Fruit fly (Drosophila melanogaster) whole organism, embryonic: ENCODE results near the gene Utx.

ENCODE experiments used
- CG10979 ChIP-seq: fragments of 200-800 bp; sonication (Bioruptor generic); optimal IDR thresholded peaks from 2 replicates; lab custom pipeline; 2018; ENCODE audit warnings: missing biosample characterization, mild to moderate bottlenecking, missing genetic modification characterization, moderate library complexity
- CG11085 ChIP-seq: fragments of 200-800 bp; sonication (Bioruptor generic); IDR thresholded peaks from 2 replicates; pipeline ENCODE4 v1.3.6; 2022; ENCODE audit warnings: missing biosample characterization, missing genetic modification characterization
- CG14965 ChIP-seq: fragments of 200-800 bp; sonication (Bioruptor generic); optimal IDR thresholded peaks from 2 replicates; lab custom pipeline; 2016; ENCODE audit warnings: missing biosample characterization, missing genetic modification characterization, borderline replicate concordance
- CG30020 ChIP-seq: fragments of 200-800 bp; optimal IDR thresholded peaks from 2 replicates; lab custom pipeline; 2019; ENCODE audit warnings: missing biosample characterization, mild to moderate bottlenecking, missing genetic modification characterization, moderate library complexity
- CG4424 ChIP-seq: fragments of 200-800 bp; sonication (Bioruptor generic); optimal IDR thresholded peaks from 3 replicates; lab custom pipeline; 2016; ENCODE audit warnings: missing biosample characterization, missing genetic modification characterization
- NK7.1 ChIP-seq: fragments of 200-800 bp; sonication (Bioruptor generic); optimal IDR thresholded peaks from 3 replicates; lab custom pipeline; 2016; ENCODE audit warnings: missing biosample characterization, missing genetic modification characterization
- Rx ChIP-seq: fragments of 200-800 bp; sonication (Bioruptor generic); IDR thresholded peaks from 2 replicates; pipeline ENCODE4 v1.3.6; 2022; ENCODE audit warnings: missing biosample characterization, missing genetic modification characterization
- abd-A ChIP-seq: fragments of 200-800 bp; sonication (Bioruptor generic); optimal IDR thresholded peaks from 3 replicates; lab custom pipeline; 2019; ENCODE audit warnings: missing biosample characterization, mild to moderate bottlenecking, missing genetic modification characterization, moderate library complexity
- ase ChIP-seq: fragments of 200-800 bp; sonication (Bioruptor generic); IDR thresholded peaks from 3 replicates; pipeline ENCODE4 v1.3.6; 2022; ENCODE audit warnings: missing biosample characterization, missing genetic modification characterization
- cg ChIP-seq: fragments of 200-800 bp; sonication (Bioruptor generic); optimal IDR thresholded peaks from 3 replicates; lab custom pipeline; 2019; ENCODE audit warnings: missing biosample characterization, mild to moderate bottlenecking, missing genetic modification characterization, moderate library complexity
- h ChIP-seq: fragments of >200 bp; optimal IDR thresholded peaks from 2 replicates; lab custom pipeline; 2017
- ken ChIP-seq: fragments of 200-800 bp; sonication (Bioruptor generic); IDR thresholded peaks from 3 replicates; pipeline ENCODE4 v1.3.6; 2022; ENCODE audit warnings: missing biosample characterization, missing genetic modification characterization
- mam ChIP-seq: fragments of 200-800 bp; sonication (Bioruptor generic); optimal IDR thresholded peaks from 3 replicates; lab custom pipeline; 2016; ENCODE audit warnings: missing biosample characterization, missing genetic modification characterization
- sima ChIP-seq: fragments of 200-800 bp; sonication (Bioruptor generic); optimal IDR thresholded peaks from 2 replicates; lab custom pipeline; 2016; ENCODE audit warnings: missing biosample characterization, missing genetic modification characterization

DNA sequence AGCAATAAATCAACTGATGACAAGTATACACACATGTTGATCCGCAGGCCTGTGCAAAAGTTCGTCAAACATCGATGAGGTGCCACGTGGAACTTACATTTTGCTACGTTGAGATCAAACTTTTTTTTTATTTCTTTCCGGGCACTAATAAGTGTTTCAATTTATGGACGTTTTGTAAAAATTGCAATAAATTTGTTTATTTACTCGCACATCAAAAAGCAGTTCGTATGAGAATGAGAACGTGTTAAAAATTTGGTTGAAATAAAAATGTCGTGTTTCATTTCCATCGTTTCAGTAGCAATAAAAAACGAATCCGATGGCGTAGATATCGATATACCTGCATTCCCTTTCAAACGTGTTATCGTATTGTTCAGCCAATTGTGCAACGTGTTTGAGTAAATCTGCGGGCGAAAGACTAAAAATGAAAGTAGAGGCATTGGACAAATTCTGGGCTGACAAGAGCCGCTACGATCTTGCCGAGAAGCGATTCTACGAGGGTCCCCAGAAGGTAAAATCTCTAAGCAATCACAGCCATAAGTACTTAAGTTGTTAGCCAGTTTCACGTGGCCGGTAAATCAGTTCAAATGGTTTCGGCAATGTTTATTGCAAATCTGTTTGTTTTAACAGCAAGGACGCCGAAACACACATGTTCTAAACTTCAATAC lies 46.3 kb downstream of the Utx start, which contains the start of gene eEF1delta:
- no peak for TF ChIP-seq abd-A (tag; lab: Kevin White, UChicago)
- TF ChIP-seq cg (GFP tag; lab: Kevin White, UChicago): no peak
- no peak for TF ChIP-seq CG14965 (GFP tag; lab: Kevin White, UChicago)
- TF ChIP-seq NK7.1: no peak
- TF ChIP-seq Rx (GFP tag; lab: Robert Waterston, UW): no peak
- TF ChIP-seq mam (GFP tag; lab: Kevin White, UChicago): no peak
- TF ChIP-seq h (lab: Kevin White, UChicago): no peak
- TF ChIP-seq CG30020 (tag; lab: Kevin White, UChicago): peak; percentile 97
- TF ChIP-seq sima (GFP tag; lab: Kevin White, UChicago): no peak
- no peak for TF ChIP-seq ase (GFP tag; lab: Robert Waterston, UW)
- TF ChIP-seq ken (GFP tag; lab: Robert Waterston, UW): no peak
- TF ChIP-seq CG10979: no peak
- no peak for TF ChIP-seq CG11085
- no peak for TF ChIP-seq CG4424 (GFP tag; lab: Kevin White, UChicago)
